ENCODE assay signal across 1 fruit fly cellular context in genomic region chrX:9554346-9554808, dm6.
TF ChIP-seq lines count a peak whose summit lies in the region.

Gene RpS28b, plus strand, starts transcription at chrX:9554623.

TF ChIP-seq in whole organism, embryonic, 481 proteins besides CTCF, POLR2A, EP300 and RAD21 (continued from another document and continues in another):
- TF ChIP-seq yki (optimal IDR thresholded peaks at IDR 0.05; lab: Kevin White, UChicago) (no peak), btn (GFP tag; optimal IDR thresholded peaks at IDR 0.05; lab: Kevin White, UChicago) (peak; percentile 82), exex (tag; optimal IDR thresholded peaks at IDR 0.05; lab: Kevin White, UChicago) (peak; percentile 43), Lpt (GFP tag; optimal IDR thresholded peaks at IDR 0.05; lab: Kevin White, UChicago) (no peak), Jarid2 (GFP tag; optimal IDR thresholded peaks at IDR 0.05; lab: Kevin White, UChicago) (peak; percentile 80), CG6813 (GFP tag; optimal IDR thresholded peaks at IDR 0.05; lab: Kevin White, UChicago) (peak; percentile 94), gsb (GFP tag; IDR thresholded peaks at IDR 0.05; lab: Robert Waterston, UW) (peak; percentile 84), PHDP (tag; optimal IDR thresholded peaks at IDR 0.05; lab: Kevin White, UChicago) (peak; percentile 79), ase (GFP tag; IDR thresholded peaks at IDR 0.05; lab: Robert Waterston, UW) (peak; percentile 93), CG33557 (GFP tag; optimal IDR thresholded peaks at IDR 0.05; lab: Kevin White, UChicago) (peak; percentile 80), Hr3 (GFP tag; optimal IDR thresholded peaks at IDR 0.05; lab: Kevin White, UChicago) (peak; percentile 51), sob (GFP tag; IDR thresholded peaks at IDR 0.05; lab: Robert Waterston, UW) (peak; percentile 94), kay (GFP tag; optimal IDR thresholded peaks at IDR 0.05; lab: Kevin White, UChicago) (no peak), br (optimal IDR thresholded peaks at IDR 0.05; lab: Kevin White, UChicago) (no peak), CG12219 (GFP tag; optimal IDR thresholded peaks at IDR 0.05; lab: Kevin White, UChicago) (peak; percentile 85), CrebB (tag; optimal IDR thresholded peaks at IDR 0.05; lab: Kevin White, UChicago) (peak; percentile 84), CG11695 (GFP tag; IDR thresholded peaks at IDR 0.05; lab: Robert Waterston, UW) (peak; percentile 64; the same call in 1 of the 3 replicates), CG7839 (tag; optimal IDR thresholded peaks at IDR 0.05; lab: Kevin White, UChicago) (peak; percentile 78), CG17359 (tag; optimal IDR thresholded peaks at IDR 0.05; lab: Kevin White, UChicago) (peak; percentile 88), pum (GFP tag; optimal IDR thresholded peaks at IDR 0.05; lab: Kevin White, UChicago) (peak; percentile 71), Six4 (GFP tag; optimal IDR thresholded peaks at IDR 0.05; lab: Kevin White, UChicago) (peak; percentile 48), Myb (GFP tag; optimal IDR thresholded peaks at IDR 0.05; lab: Kevin White, UChicago) (peak; percentile 65), chinmo (GFP tag; IDR thresholded peaks at IDR 0.05; lab: Robert Waterston, UW; ENCODE audit: partially characterized antibody) (no peak), cato (GFP tag; optimal IDR thresholded peaks at IDR 0.05; lab: Kevin White, UChicago; ENCODE audit: borderline replicate concordance) (peak; percentile 49), corto (GFP tag; optimal IDR thresholded peaks at IDR 0.05; lab: Kevin White, UChicago) (no peak), oc (tag; optimal IDR thresholded peaks at IDR 0.05; lab: Kevin White, UChicago) (no peak), CG6272 (GFP tag; IDR thresholded peaks at IDR 0.05; lab: Robert Waterston, UW) (peak; percentile 87), CG17186 (GFP tag; optimal IDR thresholded peaks at IDR 0.05; lab: Kevin White, UChicago) (peak; percentile 92), Ravus (GFP tag; IDR thresholded peaks at IDR 0.05; lab: Robert Waterston, UW) (no peak; the same call in 1 of the 2 replicates), GATAe (GFP tag; conservative IDR thresholded peaks at IDR 0.05; lab: Robert Waterston, UW) (peak; percentile 74), al (GFP tag; IDR thresholded peaks at IDR 0.05; lab: Robert Waterston, UW) (peak; percentile 76), trh (GFP tag; optimal IDR thresholded peaks at IDR 0.05; lab: Kevin White, UChicago) (peak; percentile 78), CG4328 (GFP tag; optimal IDR thresholded peaks at IDR 0.05; lab: Kevin White, UChicago) (peak; percentile 93), dmrt99B (tag; optimal IDR thresholded peaks at IDR 0.05; lab: Kevin White, UChicago) (no peak), peb (GFP tag; IDR thresholded peaks at IDR 0.05; lab: Robert Waterston, UW) (peak; percentile 70), CG12391 (tag; optimal IDR thresholded peaks at IDR 0.05; lab: Kevin White, UChicago) (peak; percentile 72), CG8359 (GFP tag; optimal IDR thresholded peaks at IDR 0.05; lab: Kevin White, UChicago; ENCODE audit: borderline replicate concordance) (peak; percentile 81), repo (GFP tag; optimal IDR thresholded peaks at IDR 0.05; lab: Kevin White, UChicago) (peak; percentile 80), prd (optimal IDR thresholded peaks at IDR 0.05; lab: Kevin White, UChicago) (no peak), prd (GFP tag; IDR thresholded peaks at IDR 0.05; lab: Robert Waterston, UW) (peak; percentile 81), emc (GFP tag; optimal IDR thresholded peaks at IDR 0.05; lab: Kevin White, UChicago) (peak; percentile 91), pan (optimal IDR thresholded peaks at IDR 0.05; lab: Kevin White, UChicago) (no peak), pan (GFP tag; optimal IDR thresholded peaks at IDR 0.05 in 1 of 2, IDR thresholded peaks at IDR 0.05 in 1 of 2) (peak in 1 of 2 experiments; percentile 88), CG12071 (GFP tag; optimal IDR thresholded peaks at IDR 0.05; lab: Kevin White, UChicago) (peak; percentile 95), CG4404 (GFP tag; IDR thresholded peaks at IDR 0.05; lab: Robert Waterston, UW) (peak; percentile 71), CG9609 (GFP tag; optimal IDR thresholded peaks at IDR 0.05; lab: Kevin White, UChicago) (peak; percentile 85), z (GFP tag; IDR thresholded peaks at IDR 0.05; lab: Robert Waterston, UW) (0 out of 3 replicates have a peak, but pooled peaks have one; percentile 59), ttk (GFP tag; IDR thresholded peaks at IDR 0.05; lab: Robert Waterston, UW) (peak; percentile 90), wek (GFP tag; optimal IDR thresholded peaks at IDR 0.05; lab: Kevin White, UChicago) (peak; percentile 91), Trl (optimal IDR thresholded peaks at IDR 0.05; lab: Kevin White, UChicago) (no peak), Trl (GFP tag; optimal IDR thresholded peaks at IDR 0.05; lab: Kevin White, UChicago) (peak; percentile 90), CG15011 (GFP tag; optimal IDR thresholded peaks at IDR 0.05; lab: Kevin White, UChicago) (peak; percentile 84), Fer3 (tag; optimal IDR thresholded peaks at IDR 0.05; lab: Kevin White, UChicago) (peak; percentile 89), CG18476 (GFP tag; optimal IDR thresholded peaks at IDR 0.05; lab: Kevin White, UChicago) (peak; percentile 58), unpg (GFP tag; optimal IDR thresholded peaks at IDR 0.05; lab: Kevin White, UChicago) (peak; percentile 72), Doc3 (GFP tag; IDR thresholded peaks at IDR 0.05; lab: Robert Waterston, UW; ENCODE audit: partially characterized antibody) (peak; percentile 53; the same call in 2 of the 3 replicates), Fer1 (GFP tag; optimal IDR thresholded peaks at IDR 0.05; lab: Kevin White, UChicago) (peak; percentile 89), Dfd (GFP tag; optimal IDR thresholded peaks at IDR 0.05; lab: Kevin White, UChicago) (no peak), CG12659 (GFP tag; optimal IDR thresholded peaks at IDR 0.05; lab: Kevin White, UChicago) (peak; percentile 93), sisA (GFP tag; IDR thresholded peaks at IDR 0.05; lab: Robert Waterston, UW) (peak; percentile 87), Tbp (GFP tag; optimal IDR thresholded peaks at IDR 0.05; lab: Kevin White, UChicago) (no peak), gro (GFP tag; optimal IDR thresholded peaks at IDR 0.05; lab: Kevin White, UChicago) (peak; percentile 86), CG13775 (GFP tag; optimal IDR thresholded peaks at IDR 0.05; lab: Kevin White, UChicago) (peak; percentile 93), lola (GFP tag; optimal IDR thresholded peaks at IDR 0.05; lab: Kevin White, UChicago) (peak in 1 of 3 experiments; percentile 28), CG18764 (GFP tag; optimal IDR thresholded peaks at IDR 0.05; lab: Kevin White, UChicago) (peak; percentile 71), crp (GFP tag; optimal IDR thresholded peaks at IDR 0.05; lab: Kevin White, UChicago) (peak in 1 of 2 experiments; percentile 56), CG17829 (tag; optimal IDR thresholded peaks at IDR 0.05; lab: Kevin White, UChicago) (peak; percentile 60), Hmr (GFP tag; optimal IDR thresholded peaks at IDR 0.05; lab: Kevin White, UChicago) (peak; percentile 95), CG7928 (GFP tag; optimal IDR thresholded peaks at IDR 0.05; lab: Kevin White, UChicago) (peak; percentile 60), otp (GFP tag; IDR thresholded peaks at IDR 0.05; lab: Robert Waterston, UW) (peak; percentile 97), dmrt11E (tag; optimal IDR thresholded peaks at IDR 0.05; lab: Kevin White, UChicago) (peak; percentile 61), Hr51 (GFP tag; optimal IDR thresholded peaks at IDR 0.05; lab: Kevin White, UChicago) (peak in 1 of 2 experiments; percentile 85), ara (GFP tag; IDR thresholded peaks at IDR 0.05; lab: Robert Waterston, UW) (peak; percentile 88), CG15073 (GFP tag; optimal IDR thresholded peaks at IDR 0.05; lab: Kevin White, UChicago) (no peak), CG14860 (GFP tag; IDR thresholded peaks at IDR 0.05; lab: Robert Waterston, UW; ENCODE audit: partially characterized antibody) (peak; percentile 64), usp (GFP tag; optimal IDR thresholded peaks at IDR 0.05; lab: Kevin White, UChicago) (no peak), kah (GFP tag; optimal IDR thresholded peaks at IDR 0.05; lab: Kevin White, UChicago) (peak; percentile 86), sima (GFP tag; optimal IDR thresholded peaks at IDR 0.05; lab: Kevin White, UChicago) (peak; percentile 70), grau (tag; optimal IDR thresholded peaks at IDR 0.05; lab: Kevin White, UChicago) (peak; percentile 68), CG17568 (GFP tag; optimal IDR thresholded peaks at IDR 0.05; lab: Kevin White, UChicago) (no peak), CG10267 (tag; optimal IDR thresholded peaks at IDR 0.05; lab: Kevin White, UChicago) (peak; percentile 13), luna (GFP tag; optimal IDR thresholded peaks at IDR 0.05; lab: Kevin White, UChicago) (peak; percentile 82), eve (GFP tag; optimal IDR thresholded peaks at IDR 0.05; lab: Kevin White, UChicago) (no peak), CG2678 (tag; optimal IDR thresholded peaks at IDR 0.05; lab: Kevin White, UChicago) (peak; percentile 62), CG6765 (GFP tag; optimal IDR thresholded peaks at IDR 0.05; lab: Kevin White, UChicago) (peak; percentile 93), amos (GFP tag; IDR thresholded peaks at IDR 0.05; lab: Robert Waterston, UW; ENCODE audit: partially characterized antibody) (peak; percentile 87), Atf-2 (GFP tag; optimal IDR thresholded peaks at IDR 0.05; lab: Kevin White, UChicago) (peak; percentile 83), H15 (GFP tag; IDR thresholded peaks at IDR 0.05; lab: Robert Waterston, UW) (peak; percentile 93), CG16815 (GFP tag; optimal IDR thresholded peaks at IDR 0.05; lab: Kevin White, UChicago) (peak; percentile 76), Bteb2 (GFP tag; optimal IDR thresholded peaks at IDR 0.05; lab: Kevin White, UChicago) (peak; percentile 64), CG43689 (GFP tag; IDR thresholded peaks at IDR 0.05; lab: Robert Waterston, UW) (peak; percentile 87), ERR (GFP tag; optimal IDR thresholded peaks at IDR 0.05; lab: Kevin White, UChicago) (peak; percentile 55), CG2199 (GFP tag; IDR thresholded peaks at IDR 0.05; lab: Robert Waterston, UW) (peak; percentile 90), Deaf1 (tag; optimal IDR thresholded peaks at IDR 0.05; lab: Kevin White, UChicago) (no peak), sens (GFP tag; lab: Kevin White, UChicago) (peak; percentile 95), Gsc (GFP tag; IDR thresholded peaks at IDR 0.05; lab: Robert Waterston, UW) (no peak; the same call in 1 of the 2 replicates), twi (tag; optimal IDR thresholded peaks at IDR 0.05; lab: Kevin White, UChicago) (peak; percentile 59), CG18262 (tag; optimal IDR thresholded peaks at IDR 0.05; lab: Kevin White, UChicago) (peak; percentile 37), lbe (GFP tag; optimal IDR thresholded peaks at IDR 0.05; lab: Kevin White, UChicago) (peak; percentile 15), Opbp (GFP tag; IDR thresholded peaks at IDR 0.05; lab: Robert Waterston, UW; ENCODE audit: partially characterized antibody) (peak; percentile 100), hb (GFP tag; IDR thresholded peaks at IDR 0.05; lab: Robert Waterston, UW; ENCODE audit: partially characterized antibody) (peak; percentile 69), gce (GFP tag; IDR thresholded peaks at IDR 0.05; lab: Robert Waterston, UW) (peak; percentile 92), jumu (GFP tag; optimal IDR thresholded peaks at IDR 0.05; lab: Kevin White, UChicago) (peak; percentile 62), CoRest (tag; optimal IDR thresholded peaks at IDR 0.05; lab: Kevin White, UChicago) (peak; percentile 59), mirr (GFP tag; optimal IDR thresholded peaks at IDR 0.05; lab: Kevin White, UChicago) (peak; percentile 96), CG15601 (tag; optimal IDR thresholded peaks at IDR 0.05; lab: Kevin White, UChicago) (peak; percentile 76), bbx (GFP tag; IDR thresholded peaks at IDR 0.05; lab: Robert Waterston, UW; ENCODE audit: partially characterized antibody) (peak; percentile 81), pfk (GFP tag; optimal IDR thresholded peaks at IDR 0.05; lab: Kevin White, UChicago) (peak; percentile 80), CG18011 (GFP tag; optimal IDR thresholded peaks at IDR 0.05; lab: Kevin White, UChicago) (peak; percentile 73), insv (GFP tag; optimal IDR thresholded peaks at IDR 0.05; lab: Kevin White, UChicago) (peak in 1 of 2 experiments; percentile 76), Hsf (GFP tag; optimal IDR thresholded peaks at IDR 0.05; lab: Kevin White, UChicago) (peak; percentile 88), CG3726 (GFP tag; IDR thresholded peaks at IDR 0.05; lab: Robert Waterston, UW) (peak; percentile 83; the same call in 2 of the 3 replicates), CG7786 (GFP tag; optimal IDR thresholded peaks at IDR 0.05; lab: Kevin White, UChicago) (peak; percentile 79), CG2116 (GFP tag; optimal IDR thresholded peaks at IDR 0.05; lab: Kevin White, UChicago) (peak; percentile 77), CG11093 (GFP tag; IDR thresholded peaks at IDR 0.05; lab: Robert Waterston, UW) (0 out of 3 replicates have a peak, but pooled peaks have one; percentile 56), E2f1 (GFP tag; IDR thresholded peaks at IDR 0.05; lab: Robert Waterston, UW) (peak; percentile 88), jigr1 (GFP tag; IDR thresholded peaks at IDR 0.05; lab: Robert Waterston, UW) (no peak), Vsx1 (GFP tag; optimal IDR thresholded peaks at IDR 0.05; lab: Kevin White, UChicago) (peak; percentile 89), YL-1 (GFP tag; optimal IDR thresholded peaks at IDR 0.05; lab: Kevin White, UChicago) (peak; percentile 94), CG8944 (GFP tag; optimal IDR thresholded peaks at IDR 0.05; lab: Kevin White, UChicago) (peak; percentile 77), NfI (GFP tag; optimal IDR thresholded peaks at IDR 0.05; lab: Kevin White, UChicago) (peak; percentile 96), ash1 (GFP tag; optimal IDR thresholded peaks at IDR 0.05; lab: Kevin White, UChicago) (peak; percentile 93), Sox102F (GFP tag; optimal IDR thresholded peaks at IDR 0.05; lab: Kevin White, UChicago) (no peak), ap (GFP tag; IDR thresholded peaks at IDR 0.05; lab: Robert Waterston, UW) (peak; percentile 80), CG34422 (GFP tag; IDR thresholded peaks at IDR 0.05; lab: Robert Waterston, UW) (peak; percentile 92), chif (GFP tag; optimal IDR thresholded peaks at IDR 0.05; lab: Kevin White, UChicago) (peak; percentile 68 to 85), CG10366 (GFP tag; IDR thresholded peaks at IDR 0.05; lab: Robert Waterston, UW) (peak; percentile 92), CHES-1-like (GFP tag; optimal IDR thresholded peaks at IDR 0.05; lab: Kevin White, UChicago) (peak; percentile 88), CG6254 (GFP tag; optimal IDR thresholded peaks at IDR 0.05; lab: Kevin White, UChicago) (peak; percentile 52), CG6854 (GFP tag; optimal IDR thresholded peaks at IDR 0.05; lab: Kevin White, UChicago) (peak; percentile 84)
